Fruit fly (Drosophila melanogaster) whole organism: ENCODE data around the gene SdhC.

Experiments
- CG8478 ChIP-seq: fragments of >200 bp; optimal IDR thresholded peaks from 2 replicates; lab custom pipeline; 2018; ENCODE audit warnings: inconsistent platforms
- psq ChIP-seq: fragments of >200 bp; optimal IDR thresholded peaks from 2 replicates; lab custom pipeline; 2017
- usp ChIP-seq: fragments of >200 bp; optimal IDR thresholded peaks from 2 replicates; lab custom pipeline; 2017; ENCODE audit warnings: missing biosample characterization, missing genetic modification characterization, mixed read lengths

DNA sequence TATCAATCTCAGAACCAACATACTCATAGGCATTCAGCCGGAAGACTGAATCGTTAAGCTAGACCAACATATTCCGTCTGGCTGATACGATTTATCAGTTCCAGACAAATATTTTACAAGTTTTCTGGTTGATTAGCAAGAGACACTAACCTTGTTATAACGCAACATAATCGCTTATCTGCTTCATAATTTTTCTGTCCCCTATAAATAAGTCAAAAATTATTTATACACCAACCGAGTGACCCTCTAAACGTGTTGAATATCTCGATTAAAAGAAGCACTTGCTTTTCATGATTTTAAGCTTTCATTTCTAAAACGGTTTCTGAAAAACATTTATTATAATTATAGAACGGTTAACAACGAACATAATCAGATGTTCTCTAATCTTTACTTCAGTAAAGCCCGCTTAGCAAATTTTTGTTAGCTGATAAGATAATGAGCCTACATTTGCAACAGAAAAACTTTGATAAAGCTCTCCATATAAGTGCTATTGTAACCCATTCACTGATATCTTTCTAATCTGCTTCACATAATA lies 41.7 kb downstream of the SdhC start, which contains the start of gene Ugt35E2:
- TF ChIP-seq CG8478 (lab: Kevin White, UChicago) (no peak), psq (lab: Kevin White, UChicago) (no peak), usp (GFP tag; lab: Kevin White, UChicago) (no peak)
